Worm (Caenorhabditis elegans) whole organism, L1 larva: ENCODE results near the gene rrsr-1.
A peak's percentile ranks its signal among the peaks of the same experiment; 100 is the strongest.

Experiments
- C16A3.4 ChIP-seq: fragments of 150-350 bp; optimal IDR thresholded peaks from 2 replicates; lab custom pipeline; 2014; ENCODE audit warnings: missing biosample characterization, missing genetic modification characterization
- C34B4.2 ChIP-seq: sonication (generic microtip); optimal IDR thresholded peaks from 2 replicates; lab custom pipeline; 2017; ENCODE audit warnings: mild to moderate bottlenecking, missing genetic modification characterization, missing compliant biosample characterization
- F16B12.6 ChIP-seq: fragments of 150-350 bp; optimal IDR thresholded peaks from 2 replicates; lab custom pipeline; 2014; ENCODE audit warnings: missing biosample characterization, missing genetic modification characterization
- aha-1 ChIP-seq: fragments of 150-350 bp; optimal IDR thresholded peaks from 2 replicates; lab custom pipeline; 2014; ENCODE audit warnings: missing biosample characterization, missing genetic modification characterization
- ceh-8 ChIP-seq: fragments of 200-800 bp; sonication (Bioruptor generic); optimal IDR thresholded peaks from 2 replicates; lab custom pipeline; 2018; ENCODE audit warnings: mild to moderate bottlenecking, missing genetic modification characterization, moderate library complexity, missing compliant biosample characterization
- ceh-90 ChIP-seq: sonication (generic microtip); optimal IDR thresholded peaks from 2 replicates; lab custom pipeline; 2016; ENCODE audit warnings: missing genetic modification characterization, missing compliant biosample characterization
- ces-1 ChIP-seq: fragments of 150-350 bp; optimal IDR thresholded peaks from 2 replicates; lab custom pipeline; 2014; ENCODE audit warnings: missing biosample characterization, missing genetic modification reagents, missing genetic modification characterization
- dsc-1 ChIP-seq: sonication (generic microtip); optimal IDR thresholded peaks from 2 replicates; lab custom pipeline; 2016; ENCODE audit warnings: mild to moderate bottlenecking, missing genetic modification characterization, missing compliant biosample characterization
- efl-1 ChIP-seq, 4 experiments: fragments of 150-350 bp; optimal IDR thresholded peaks in 3 of 4; peaks in 1 of 4; 1 replicate in 1 of 4; 2 replicates in 3 of 4; lab custom pipeline; 2014; ENCODE audit warnings: missing biosample characterization in 2 of 4, missing genetic modification characterization in 2 of 4, missing genetic modification reagents in 2 of 4
- egl-13 ChIP-seq: sonication (generic microtip); optimal IDR thresholded peaks from 2 replicates; lab custom pipeline; 2016; ENCODE audit warnings: missing genotype, missing genetic modification reagents, missing genetic modification characterization, missing compliant biosample characterization
- fkh-10 ChIP-seq: sonication (generic microtip); optimal IDR thresholded peaks from 2 replicates; lab custom pipeline; 2017; ENCODE audit warnings: missing biosample characterization, missing genetic modification reagents, missing genetic modification characterization
- fkh-4 ChIP-seq: sonication (generic microtip); optimal IDR thresholded peaks from 2 replicates; lab custom pipeline; 2016; ENCODE audit warnings: missing compliant biosample characterization, missing genetic modification characterization, borderline replicate concordance
- grh-1 ChIP-seq: fragments of 200-800 bp; sonication (Bioruptor generic); IDR thresholded peaks from 2 replicates; pipeline ENCODE4 v1.3.6; 2022; ENCODE audit warnings: missing genetic modification reagents, missing genetic modification characterization, missing compliant biosample characterization
- hlh-17 ChIP-seq: fragments of 200-800 bp; sonication (Bioruptor generic); optimal IDR thresholded peaks from 2 replicates; lab custom pipeline; 2018; ENCODE audit warnings: missing genetic modification characterization, mild to moderate bottlenecking, missing compliant biosample characterization, moderate library complexity, borderline replicate concordance
- hpl-2 ChIP-seq: fragments of 150-350 bp; optimal IDR thresholded peaks from 2 replicates; lab custom pipeline; 2014; ENCODE audit warnings: missing biosample characterization, missing genetic modification reagents, missing genetic modification characterization
- irx-1 ChIP-seq: sonication (generic microtip); optimal IDR thresholded peaks from 2 replicates; lab custom pipeline; 2016; ENCODE audit warnings: missing genetic modification characterization, missing compliant biosample characterization
- jun-1 ChIP-seq: fragments of 150-350 bp; optimal IDR thresholded peaks from 2 replicates; lab custom pipeline; 2014; ENCODE audit warnings: missing biosample characterization, missing genetic modification reagents, missing genetic modification characterization
- lin-13 ChIP-seq: fragments of 150-350 bp; optimal IDR thresholded peaks from 2 replicates; lab custom pipeline; 2014; ENCODE audit warnings: missing biosample characterization, missing genetic modification reagents, missing genetic modification characterization
- lin-15B ChIP-seq: fragments of 150-350 bp; sonication (generic microtip); optimal IDR thresholded peaks from 3 replicates; lab custom pipeline; 2014; ENCODE audit warnings: missing biosample characterization, missing genetic modification characterization
- lin-35 ChIP-seq, 2 experiments: fragments of 150-350 bp; optimal IDR thresholded peaks; 2 replicates each; lab custom pipeline; 2014; ENCODE audit warnings: missing biosample characterization in 2 of 2, missing genetic modification characterization in 2 of 2, missing genetic modification reagents in 2 of 2
- lin-39 ChIP-seq: fragments of 150-350 bp; optimal IDR thresholded peaks from 2 replicates; lab custom pipeline; 2014; ENCODE audit warnings: missing biosample characterization, missing genetic modification reagents, missing genetic modification characterization
- lir-3 ChIP-seq: sonication (generic microtip); optimal IDR thresholded peaks from 2 replicates; lab custom pipeline; 2016; ENCODE audit warnings: mild to moderate bottlenecking, missing genetic modification characterization, moderate library complexity, missing compliant biosample characterization; ENCODE audit not compliant: poor library complexity
- mab-9 ChIP-seq: fragments of 200-800 bp; sonication (Bioruptor generic); IDR thresholded peaks from 2 replicates; pipeline ENCODE4 v1.3.6; 2022; ENCODE audit warnings: missing genetic modification reagents, missing genetic modification characterization, missing compliant biosample characterization
- mep-1 ChIP-seq: fragments of 150-350 bp; optimal IDR thresholded peaks from 2 replicates; lab custom pipeline; 2014; ENCODE audit warnings: missing biosample characterization, missing genetic modification characterization
- nhr-11 ChIP-seq: fragments of 150-350 bp; optimal IDR thresholded peaks from 2 replicates; lab custom pipeline; 2014; ENCODE audit warnings: missing biosample characterization, missing genetic modification characterization
- nhr-71 ChIP-seq: sonication (generic microtip); optimal IDR thresholded peaks from 2 replicates; lab custom pipeline; 2016; ENCODE audit warnings: mild to moderate bottlenecking, missing genetic modification characterization, moderate library complexity, missing compliant biosample characterization
- nhr-76 ChIP-seq: sonication (generic microtip); optimal IDR thresholded peaks from 2 replicates; lab custom pipeline; 2017; ENCODE audit warnings: missing biosample characterization, missing genetic modification characterization
- nhr-85 ChIP-seq: sonication (generic microtip); peaks from one replicate; lab custom pipeline; 2016; ENCODE audit warnings: missing genetic modification characterization, inconsistent platforms, missing compliant biosample characterization
- nhr-90 ChIP-seq: sonication (generic microtip); optimal IDR thresholded peaks from 2 replicates; lab custom pipeline; 2016; ENCODE audit warnings: mild to moderate bottlenecking, missing genetic modification characterization, missing compliant biosample characterization; ENCODE audit not compliant: poor library complexity
- pag-3 ChIP-seq: sonication (generic microtip); optimal IDR thresholded peaks from 2 replicates; lab custom pipeline; 2017; ENCODE audit warnings: missing genetic modification characterization, mild to moderate bottlenecking, missing compliant biosample characterization, antibody characterized with exemption, borderline replicate concordance; ENCODE audit not compliant: insufficient read depth
- pax-3 ChIP-seq: fragments of 200-800 bp; sonication (Bioruptor generic); optimal IDR thresholded peaks from 2 replicates; lab custom pipeline; 2018; ENCODE audit warnings: mild to moderate bottlenecking, missing genetic modification characterization, moderate library complexity, missing compliant biosample characterization
- pqm-1 ChIP-seq: sonication (generic microtip); optimal IDR thresholded peaks from 3 replicates; lab custom pipeline; 2017; ENCODE audit warnings: missing biosample characterization, missing genetic modification characterization
- skn-1 ChIP-seq: fragments of 150-350 bp; optimal IDR thresholded peaks from 2 replicates; lab custom pipeline; 2014; ENCODE audit warnings: missing biosample characterization, missing genetic modification characterization
- snpc-4 ChIP-seq: fragments of 150-350 bp; optimal IDR thresholded peaks from 2 replicates; lab custom pipeline; 2014; ENCODE audit warnings: missing biosample characterization, missing genetic modification characterization
- snu-23 ChIP-seq: sonication (generic microtip); optimal IDR thresholded peaks from 2 replicates; lab custom pipeline; 2016; ENCODE audit warnings: missing genetic modification characterization, missing compliant biosample characterization
- sox-4 ChIP-seq: sonication (generic microtip); optimal IDR thresholded peaks from 2 replicates; lab custom pipeline; 2016; ENCODE audit warnings: missing genetic modification characterization, missing compliant biosample characterization
- sptf-1 ChIP-seq: fragments of 150-350 bp; optimal IDR thresholded peaks from 2 replicates; lab custom pipeline; 2014; ENCODE audit warnings: missing biosample characterization, missing genetic modification characterization
- swsn-7 ChIP-seq: sonication (generic microtip); optimal IDR thresholded peaks from 2 replicates; lab custom pipeline; 2016; ENCODE audit warnings: missing genetic modification characterization, missing compliant biosample characterization
- tbx-2 ChIP-seq: sonication (generic microtip); optimal IDR thresholded peaks from 2 replicates; lab custom pipeline; 2016; ENCODE audit warnings: missing genetic modification characterization, missing compliant biosample characterization
- tlp-1 ChIP-seq: fragments of 150-350 bp; optimal IDR thresholded peaks from 2 replicates; lab custom pipeline; 2014; ENCODE audit warnings: missing biosample characterization, missing genetic modification characterization
- unc-30 ChIP-seq: sonication (generic microtip); optimal IDR thresholded peaks from 2 replicates; lab custom pipeline; 2017; ENCODE audit warnings: missing biosample characterization, missing genetic modification characterization
- zag-1 ChIP-seq: fragments of 150-350 bp; optimal IDR thresholded peaks from 2 replicates; lab custom pipeline; 2014; ENCODE audit warnings: missing biosample characterization, missing genetic modification characterization
- zip-4 ChIP-seq: fragments of 200-800 bp; sonication (Bioruptor generic); optimal IDR thresholded peaks from 2 replicates; lab custom pipeline; 2018; ENCODE audit warnings: mild to moderate bottlenecking, missing genetic modification characterization, moderate library complexity, missing compliant biosample characterization

rrsr-1 gene

DNA sequence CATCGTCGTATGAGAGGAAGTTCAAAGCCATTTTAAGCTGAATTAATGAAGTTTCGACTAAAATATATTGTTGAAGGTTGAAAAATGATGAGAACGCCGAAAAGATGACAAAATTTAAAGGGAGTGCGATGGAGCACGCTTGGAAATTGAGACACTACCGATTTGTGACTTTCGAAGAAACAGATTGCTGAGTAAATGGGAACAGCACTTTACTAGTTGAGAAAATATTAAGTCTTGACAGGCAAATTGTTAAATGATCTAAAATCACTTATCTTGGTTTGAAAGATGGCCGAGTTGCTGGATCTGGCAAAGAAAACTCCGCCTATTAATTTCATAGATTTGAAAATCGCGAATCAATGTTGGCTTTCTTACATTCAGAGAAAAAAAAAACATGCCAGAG lies 1.5 kb downstream of the rrsr-1 start, which contains the start of gene rpoa-12 (continued):
- TF ChIP-seq zip-4 (GFP tag; lab: Kevin White, UChicago) (no peak), ces-1 (GFP tag; lab: Kevin White, UChicago) (no peak), nhr-76 (no peak), C34B4.2 (tag; lab: Kevin White, UChicago) (no peak), lin-15B (tag; lab: Kevin White, UChicago) (peak; percentile 31), hpl-2 (GFP tag; lab: Kevin White, UChicago) (no peak), sox-4 (tag; lab: Kevin White, UChicago) (peak; percentile 29), egl-13 (tag; lab: Kevin White, UChicago) (no peak), lin-35 (GFP tag; optimal IDR thresholded peaks at IDR 0.05; lab: Kevin White, UChicago) (peak; percentile 27 to 76), mep-1 (no peak), nhr-11 (tag; lab: Kevin White, UChicago) (no peak), unc-30 (tag; lab: Kevin White, UChicago) (no peak), tlp-1 (no peak), pax-3 (tag; lab: Kevin White, UChicago) (peak; percentile 92), zag-1 (tag; lab: Kevin White, UChicago) (no peak), fkh-4 (tag; lab: Kevin White, UChicago) (no peak), aha-1 (tag; lab: Kevin White, UChicago) (no peak), swsn-7 (tag; lab: Kevin White, UChicago) (peak; percentile 29), lir-3 (tag; lab: Kevin White, UChicago) (peak; percentile 68), irx-1 (tag; lab: Kevin White, UChicago) (no peak), nhr-85 (no peak), nhr-90 (peak; percentile 49), sptf-1 (tag; lab: Kevin White, UChicago) (no peak), dsc-1 (tag; lab: Kevin White, UChicago) (peak; percentile 42), lin-13 (GFP tag; lab: Kevin White, UChicago) (peak; percentile 12), nhr-71 (tag; lab: Kevin White, UChicago) (peak; percentile 62), skn-1 (tag; lab: Kevin White, UChicago) (peak; percentile 94), lin-39 (tag; lab: Kevin White, UChicago) (no peak), hlh-17 (GFP tag; lab: Kevin White, UChicago) (no peak), grh-1 (no peak), ceh-8 (GFP tag; lab: Kevin White, UChicago) (no peak), tbx-2 (peak; percentile 44), snpc-4 (tag; lab: Kevin White, UChicago) (no peak), snu-23 (GFP tag; lab: Kevin White, UChicago) (peak; percentile 57)
- TF ChIP-seq, all 84 proteins: peak for 32

ce11 chrV:14422317-14422716 lies 2.5 kb downstream of the rrsr-1 start, which contains the start of gene pas-1:
Gene pas-1, minus strand, starts transcription at chrV:14422618.
- TF ChIP-seq C16A3.4 (tag; lab: Kevin White, UChicago): no peak
- TF ChIP-seq efl-1 (optimal IDR thresholded peaks at IDR 0.05; lab: Kevin White, UChicago): no peak
- peak in 1 of 2 experiments; percentile 10 for TF ChIP-seq efl-1 (GFP tag; optimal IDR thresholded peaks at IDR 0.05 in 1 of 2; lab: Kevin White, UChicago)
- TF ChIP-seq tbx-2: no peak
- no peak for TF ChIP-seq jun-1

ce11 chrV:14421325-14421724 lies 3.5 kb downstream of the rrsr-1 start, which contains the start of gene dhs-22:
Gene dhs-22, minus strand, starts transcription at chrV:14421440.
- no peak for TF ChIP-seq F16B12.6
- no peak for TF ChIP-seq ceh-90 (tag; lab: Kevin White, UChicago)
- TF ChIP-seq tbx-2: no peak
- no peak for TF ChIP-seq C34B4.2 (tag; lab: Kevin White, UChicago)
- TF ChIP-seq mab-9 (GFP tag; lab: Robert Waterston, UW): no peak
- TF ChIP-seq pqm-1 (tag; lab: Kevin White, UChicago): no peak
- no peak for TF ChIP-seq pag-3
- TF ChIP-seq fkh-10 (GFP tag; lab: Kevin White, UChicago): no peak
